Worm (Caenorhabditis elegans) whole organism, mixed stage, embryonic: ENCODE data around the gene srh-266.

Source experiments
- ceh-39 ChIP-seq: fragments of 150-350 bp; optimal IDR thresholded peaks from 2 replicates; lab custom pipeline; 2014; ENCODE audit warnings: missing biosample characterization, missing genetic modification characterization
- mab-5 ChIP-seq: fragments of 150-350 bp; optimal IDR thresholded peaks from 2 replicates; lab custom pipeline; 2014; ENCODE audit warnings: missing biosample characterization, missing genetic modification characterization
- nhr-2 ChIP-seq: fragments of 150-350 bp; optimal IDR thresholded peaks from 2 replicates; lab custom pipeline; 2014; ENCODE audit warnings: missing biosample characterization, missing genetic modification characterization
- nhr-237 ChIP-seq: fragments of 150-350 bp; optimal IDR thresholded peaks from 2 replicates; lab custom pipeline; 2014; ENCODE audit warnings: missing biosample characterization, missing genetic modification characterization

DNA sequence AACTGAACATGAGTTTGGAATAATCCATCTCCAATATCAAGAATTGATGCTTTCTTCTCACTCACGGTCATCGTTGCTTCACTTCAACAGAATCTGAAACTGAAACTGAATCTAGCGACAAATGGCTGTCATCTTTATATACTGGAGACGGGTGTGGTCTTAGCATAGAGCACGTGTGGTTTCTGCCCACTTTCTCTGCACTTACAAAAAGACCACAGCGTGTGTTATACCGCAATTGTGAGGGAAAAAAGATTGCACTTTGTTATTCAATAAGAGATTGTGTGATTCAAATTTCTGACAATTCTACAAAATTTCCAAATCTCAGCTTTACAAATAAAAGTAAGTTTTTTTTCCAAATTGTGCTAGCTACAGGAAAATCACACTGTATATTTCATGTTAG, 18.5 kb upstream of the srh-266 start, which contains the start of gene F48G7.12:
- TF ChIP-seq nhr-237 (tag; lab: Kevin White, UChicago), result no peak
- no peak for TF ChIP-seq mab-5
- TF ChIP-seq ceh-39, result no peak
- no peak for TF ChIP-seq nhr-2
